Worm (Caenorhabditis elegans): ENCODE results near the gene ZK666.2.

DNA sequence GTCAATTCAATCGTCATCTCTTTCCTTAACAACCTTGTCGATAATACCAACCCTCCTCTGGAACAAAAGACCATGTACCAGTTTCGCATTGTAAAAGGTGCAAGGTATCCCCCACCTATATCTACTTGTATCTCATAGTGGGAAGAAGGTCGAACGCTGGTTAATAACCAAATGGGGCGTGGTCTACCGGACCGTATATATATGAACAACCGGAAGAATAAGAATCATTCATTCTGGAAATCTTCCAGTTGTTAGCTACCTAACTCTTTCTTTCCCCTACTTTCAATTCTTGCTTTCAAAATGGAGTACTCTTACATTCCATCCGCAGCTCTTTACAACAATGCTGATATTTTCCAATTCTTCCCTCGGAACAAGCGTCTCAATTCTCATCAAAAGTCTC, 10.5 kb downstream of the ZK666.2 start, which contains the start of gene ZK673.5:
- TF ChIP-seq T22C8.4 (GFP tag; IDR thresholded peaks at IDR 0.05) (no peak), tab-1 (GFP tag; IDR thresholded peaks at IDR 0.05) (no peak), ztf-23 (GFP tag; IDR thresholded peaks at IDR 0.05) (no peak)

Measured in whole organism, midembryonic.